Worm (Caenorhabditis elegans) whole organism, midembryonic: ENCODE data around the gene nuaf-3.
A peak's percentile ranks its signal among the peaks of the same experiment; 100 is the strongest.

Source experiments
- T22C8.4 ChIP-seq: fragments of 200-800 bp; sonication (Bioruptor generic); IDR thresholded peaks from 2 replicates; pipeline ENCODE4 v1.3.6; 2022; ENCODE audit warnings: missing genetic modification characterization, missing compliant biosample characterization
- cog-1 ChIP-seq: sonication (generic microtip); optimal IDR thresholded peaks from 2 replicates; lab custom pipeline; 2016; ENCODE audit warnings: missing genetic modification characterization, missing compliant biosample characterization
- flt-1 ChIP-seq: fragments of 200-800 bp; sonication (Bioruptor generic); IDR thresholded peaks from 2 replicates; pipeline ENCODE4 v1.3.6; 2022; ENCODE audit warnings: missing genetic modification characterization, missing compliant biosample characterization
- klf-2 ChIP-seq: fragments of 200-800 bp; sonication (Bioruptor generic); conservative IDR thresholded peaks from 2 replicates; pipeline ENCODE4 v1.3.6; 2022; ENCODE audit warnings: missing genetic modification reagents, missing genetic modification characterization, missing compliant biosample characterization
- med-1 ChIP-seq: sonication (generic microtip); optimal IDR thresholded peaks from 2 replicates; lab custom pipeline; 2017; ENCODE audit warnings: missing genetic modification characterization, mild to moderate bottlenecking, missing compliant biosample characterization, antibody characterized with exemption, missing genetic modification reagents; ENCODE audit not compliant: insufficient read depth
- ref-1 ChIP-seq: fragments of 200-800 bp; sonication (Bioruptor generic); conservative IDR thresholded peaks from 2 replicates; pipeline ENCODE4 v1.3.6; 2022; ENCODE audit warnings: missing genetic modification reagents, missing genetic modification characterization, missing compliant biosample characterization
- tab-1 ChIP-seq: fragments of 200-800 bp; sonication (Bioruptor generic); IDR thresholded peaks from 2 replicates; pipeline ENCODE4 v1.3.6; 2022; ENCODE audit warnings: missing genetic modification characterization, missing compliant biosample characterization
- ztf-23 ChIP-seq: fragments of 200-800 bp; sonication (Bioruptor generic); IDR thresholded peaks from 2 replicates; pipeline ENCODE4 v1.3.6; 2022; ENCODE audit warnings: missing genetic modification reagents, missing genetic modification characterization, missing compliant biosample characterization
- ztf-29 ChIP-seq: fragments of 200-800 bp; sonication (Bioruptor generic); IDR thresholded peaks from 2 replicates; pipeline ENCODE4 v1.3.6; 2022; ENCODE audit warnings: missing genetic modification reagents, missing genetic modification characterization, missing compliant biosample characterization

The nuaf-3 gene

ce11 chrIV:11156526-11156925 is 27.6 kb upstream of the nuaf-3 start:
- TF ChIP-seq flt-1 (GFP tag; lab: Robert Waterston, UW) (no peak), ztf-29 (no peak), ref-1 (no peak), ztf-23 (no peak), med-1 (GFP tag; lab: Kevin White, UChicago) (no peak), tab-1 (no peak), T22C8.4 (no peak), klf-2 (GFP tag; lab: Robert Waterston, UW) (no peak)

- no peak for TF ChIP-seq med-1 (GFP tag; lab: Kevin White, UChicago)
- no peak for TF ChIP-seq ztf-29
- no peak for TF ChIP-seq ref-1
- TF ChIP-seq ztf-23 = no peak
- no peak for TF ChIP-seq klf-2 (GFP tag; lab: Robert Waterston, UW)
- no peak for TF ChIP-seq flt-1 (GFP tag; lab: Robert Waterston, UW)
- TF ChIP-seq T22C8.4 = no peak
- TF ChIP-seq cog-1 (tag; lab: Kevin White, UChicago) = no peak
- TF ChIP-seq tab-1 = no peak
Observed at ce11 chrIV:11159886-11160285, 24.2 kb upstream of the nuaf-3 start, which contains the start of gene mboa-4. Gene mboa-4 (minus strand): TSS chrIV:11159986.

- TF ChIP-seq med-1 (GFP tag; lab: Kevin White, UChicago) = no peak
- TF ChIP-seq ztf-29 = no peak
- no peak for TF ChIP-seq flt-1 (GFP tag; lab: Robert Waterston, UW)
- TF ChIP-seq T22C8.4 = no peak
- TF ChIP-seq klf-2 (GFP tag; lab: Robert Waterston, UW) = no peak
- no peak for TF ChIP-seq ztf-23
Observed at ce11 chrIV:11160707-11161106, 23.4 kb upstream of the nuaf-3 start, which contains the start of gene C08F8.15. Gene C08F8.15 (minus strand): TSS chrIV:11160807.

ce11 chrIV:11162451-11162850 is 21.6 kb upstream of the nuaf-3 start, which contains the start of gene fbxb-9:
Gene fbxb-9 (minus strand): TSS chrIV:11162551.
- TF ChIP-seq flt-1 (GFP tag; lab: Robert Waterston, UW) = no peak
- TF ChIP-seq ztf-23 = no peak
- TF ChIP-seq med-1 (GFP tag; lab: Kevin White, UChicago) = no peak
- TF ChIP-seq ref-1 = no peak
- no peak for TF ChIP-seq klf-2 (GFP tag; lab: Robert Waterston, UW)
- TF ChIP-seq T22C8.4 = no peak
- no peak for TF ChIP-seq cog-1 (tag; lab: Kevin White, UChicago)
- TF ChIP-seq ztf-29 = no peak
- TF ChIP-seq tab-1 = no peak

ce11 chrIV:11164831-11165230 is 19.3 kb upstream of the nuaf-3 start, which contains the start of gene C08F8.6:
Gene C08F8.6 (minus strand): TSS chrIV:11164931.
- TF ChIP-seq cog-1 (tag; lab: Kevin White, UChicago) = no peak
- no peak for TF ChIP-seq ref-1
- TF ChIP-seq klf-2 (GFP tag; lab: Robert Waterston, UW) = no peak
- no peak for TF ChIP-seq tab-1
- TF ChIP-seq flt-1 (GFP tag; lab: Robert Waterston, UW) = no peak
- no peak for TF ChIP-seq med-1 (GFP tag; lab: Kevin White, UChicago)
- TF ChIP-seq T22C8.4 = no peak
- no peak for TF ChIP-seq ztf-29
- TF ChIP-seq ztf-23 = no peak

ce11 chrIV:11169652-11170051 is 14.4 kb upstream of the nuaf-3 start, which contains the start of gene nhr-67:
Gene nhr-67 (plus strand): TSS chrIV:11169748.
- TF ChIP-seq flt-1 (GFP tag; lab: Robert Waterston, UW) (no peak), med-1 (GFP tag; lab: Kevin White, UChicago) (no peak), T22C8.4 (no peak), ztf-29 (no peak), klf-2 (GFP tag; lab: Robert Waterston, UW) (no peak), ztf-23 (no peak), cog-1 (tag; lab: Kevin White, UChicago) (no peak), tab-1 (no peak), ref-1 (no peak)

ce11 chrIV:11174772-11175171 is 9.3 kb upstream of the nuaf-3 start:
- TF ChIP-seq med-1 (GFP tag; lab: Kevin White, UChicago) (no peak), ztf-29 (no peak), tab-1 (no peak)

ce11 chrIV:11176967-11177366 is 7.1 kb upstream of the nuaf-3 start, which contains the start of gene rap-3:
Gene rap-3 (plus strand): TSS chrIV:11177267.
- no peak for TF ChIP-seq med-1 (GFP tag; lab: Kevin White, UChicago)

ce11 chrIV:11178495-11178894 is 5.6 kb upstream of the nuaf-3 start, which contains the start of gene C08F8.9:
Gene C08F8.9 (minus strand): TSS chrIV:11178595.
- TF ChIP-seq cog-1 (tag; lab: Kevin White, UChicago) (no peak), ztf-23 (no peak), med-1 (GFP tag; lab: Kevin White, UChicago) (no peak), ztf-29 (no peak), T22C8.4 (no peak), tab-1 (no peak), flt-1 (GFP tag; lab: Robert Waterston, UW) (no peak), ref-1 (no peak), klf-2 (GFP tag; lab: Robert Waterston, UW) (no peak)

- TF ChIP-seq ztf-23 = peak; percentile 44; the same call in 1 of the 2 replicates
Observed at ce11 chrIV:11179123-11179740, 4.9 kb upstream of the nuaf-3 start, which contains the start of gene cpt-2. Gene cpt-2 (plus strand): TSS chrIV:11179645.

- TF ChIP-seq T22C8.4 (no peak), ztf-29 (no peak), cog-1 (tag; lab: Kevin White, UChicago) (no peak), med-1 (GFP tag; lab: Kevin White, UChicago) (no peak), ref-1 (no peak), flt-1 (GFP tag; lab: Robert Waterston, UW) (no peak), ztf-23 (no peak), klf-2 (GFP tag; lab: Robert Waterston, UW) (no peak), tab-1 (no peak)
Observed at ce11 chrIV:11180077-11180476, 4.0 kb upstream of the nuaf-3 start.
